Worm (Caenorhabditis elegans) whole organism, late embryonic: ENCODE measurements around the gene Y38E10A.33.

Experiments used
- K02D7.2 ChIP-seq: sonication (generic microtip); optimal IDR thresholded peaks from 2 replicates; lab custom pipeline; 2017; ENCODE audit warnings: mild to moderate bottlenecking, missing genetic modification characterization, missing compliant biosample characterization
- Y22D7AL.16 ChIP-seq: sonication (generic microtip); optimal IDR thresholded peaks from 2 replicates; lab custom pipeline; 2016; ENCODE audit warnings: missing genetic modification characterization, missing compliant biosample characterization
- ceh-14 ChIP-seq: sonication (generic microtip); optimal IDR thresholded peaks from 2 replicates; lab custom pipeline; 2016; ENCODE audit warnings: missing genotype, missing genetic modification characterization, missing compliant biosample characterization
- ceh-18 ChIP-seq: sonication (generic microtip); optimal IDR thresholded peaks from 2 replicates; lab custom pipeline; 2016; ENCODE audit warnings: missing genetic modification characterization, missing compliant biosample characterization
- ceh-2 ChIP-seq: sonication (generic microtip); optimal IDR thresholded peaks from 2 replicates; lab custom pipeline; 2016; ENCODE audit warnings: missing genotype, missing genetic modification characterization, missing compliant biosample characterization
- ceh-31 ChIP-seq: sonication (generic microtip); optimal IDR thresholded peaks from 2 replicates; lab custom pipeline; 2016; ENCODE audit warnings: missing genetic modification characterization, missing compliant biosample characterization
- ceh-6 ChIP-seq: fragments of 200-800 bp; sonication (Bioruptor generic); optimal IDR thresholded peaks from 2 replicates; lab custom pipeline; 2018; ENCODE audit warnings: mild to moderate bottlenecking, missing genetic modification characterization, missing compliant biosample characterization
- ceh-9 ChIP-seq: sonication (generic microtip); optimal IDR thresholded peaks from 2 replicates; lab custom pipeline; 2016; ENCODE audit warnings: mild to moderate bottlenecking, missing genetic modification characterization, inconsistent platforms, missing compliant biosample characterization
- dmd-4 ChIP-seq: sonication (generic microtip); optimal IDR thresholded peaks from 2 replicates; lab custom pipeline; 2016; ENCODE audit warnings: borderline replicate concordance, missing genetic modification characterization, missing compliant biosample characterization
- dve-1 ChIP-seq: sonication (generic microtip); optimal IDR thresholded peaks from 2 replicates; lab custom pipeline; 2017; ENCODE audit warnings: antibody characterized with exemption, mild to moderate bottlenecking, missing genetic modification characterization, missing compliant biosample characterization
- fkh-6 ChIP-seq: sonication (generic microtip); optimal IDR thresholded peaks from 2 replicates; lab custom pipeline; 2016; ENCODE audit warnings: missing genetic modification characterization, missing compliant biosample characterization
- hlh-15 ChIP-seq: sonication (generic microtip); optimal IDR thresholded peaks from 2 replicates; lab custom pipeline; 2016; ENCODE audit warnings: missing genetic modification characterization, missing compliant biosample characterization
- hlh-8 ChIP-seq: sonication (generic microtip); optimal IDR thresholded peaks from 2 replicates; lab custom pipeline; 2016; ENCODE audit warnings: missing genotype, missing genetic modification characterization, missing compliant biosample characterization
- madf-2 ChIP-seq: sonication (generic microtip); optimal IDR thresholded peaks from 2 replicates; lab custom pipeline; 2017; ENCODE audit warnings: missing genetic modification characterization, missing compliant biosample characterization
- mec-3 ChIP-seq: sonication (generic microtip); optimal IDR thresholded peaks from 2 replicates; lab custom pipeline; 2016; ENCODE audit warnings: borderline replicate concordance, missing genetic modification characterization, missing compliant biosample characterization
- nfya-1 ChIP-seq: sonication (generic microtip); optimal IDR thresholded peaks from 2 replicates; lab custom pipeline; 2017; ENCODE audit warnings: missing genetic modification characterization, mild to moderate bottlenecking, missing compliant biosample characterization, antibody characterized with exemption, moderate library complexity
- npax-4 ChIP-seq: sonication (generic microtip); optimal IDR thresholded peaks from 2 replicates; lab custom pipeline; 2016; ENCODE audit warnings: missing genetic modification characterization, missing compliant biosample characterization
- pag-3 ChIP-seq: sonication (generic microtip); optimal IDR thresholded peaks from 2 replicates; lab custom pipeline; 2016; ENCODE audit warnings: missing compliant biosample characterization, missing genetic modification characterization, borderline replicate concordance
- pat-9 ChIP-seq: fragments of 200-800 bp; sonication (Bioruptor generic); optimal IDR thresholded peaks from 2 replicates; lab custom pipeline; 2018; ENCODE audit warnings: mild to moderate bottlenecking, missing genetic modification characterization, moderate library complexity, missing compliant biosample characterization
- pax-1 ChIP-seq: fragments of 150-350 bp; optimal IDR thresholded peaks from 2 replicates; lab custom pipeline; 2014; ENCODE audit warnings: missing biosample characterization, missing genetic modification characterization
- rnt-1 ChIP-seq: sonication (generic microtip); optimal IDR thresholded peaks from 2 replicates; lab custom pipeline; 2016; ENCODE audit warnings: missing genetic modification characterization, missing compliant biosample characterization
- sdc-2 ChIP-seq: sonication (generic microtip); optimal IDR thresholded peaks from 2 replicates; lab custom pipeline; 2016; ENCODE audit warnings: missing genotype, missing genetic modification characterization, missing compliant biosample characterization
- sox-4 ChIP-seq: sonication (generic microtip); optimal IDR thresholded peaks from 2 replicates; lab custom pipeline; 2017; ENCODE audit warnings: mild to moderate bottlenecking, missing genetic modification characterization, inconsistent platforms, missing compliant biosample characterization
- tbx-2 ChIP-seq: sonication (generic microtip); optimal IDR thresholded peaks from 2 replicates; lab custom pipeline; 2016; ENCODE audit warnings: missing genetic modification characterization, missing compliant biosample characterization
- unc-3 ChIP-seq, 2 experiments: fragments of 200-800 bp in 1 of 2; sonication (Bioruptor generic) in 1 of 2; sonication (generic microtip) in 1 of 2; conservative IDR thresholded peaks in 1 of 2; optimal IDR thresholded peaks in 1 of 2; 2 replicates each; pipeline versions ENCODE4 v1.3.6 to Lab custom; 2016 to 2022; ENCODE audit warnings: missing compliant biosample characterization in 2 of 2, missing genetic modification characterization in 2 of 2, missing genetic modification reagents in 1 of 2
- unc-42 ChIP-seq: sonication (generic microtip); optimal IDR thresholded peaks from 2 replicates; lab custom pipeline; 2016; ENCODE audit warnings: missing genotype, missing genetic modification characterization, missing compliant biosample characterization
- unc-86 ChIP-seq: sonication (generic microtip); optimal IDR thresholded peaks from 2 replicates; lab custom pipeline; 2016; ENCODE audit warnings: missing genetic modification characterization, missing compliant biosample characterization

Y38E10A.33 gene

DNA sequence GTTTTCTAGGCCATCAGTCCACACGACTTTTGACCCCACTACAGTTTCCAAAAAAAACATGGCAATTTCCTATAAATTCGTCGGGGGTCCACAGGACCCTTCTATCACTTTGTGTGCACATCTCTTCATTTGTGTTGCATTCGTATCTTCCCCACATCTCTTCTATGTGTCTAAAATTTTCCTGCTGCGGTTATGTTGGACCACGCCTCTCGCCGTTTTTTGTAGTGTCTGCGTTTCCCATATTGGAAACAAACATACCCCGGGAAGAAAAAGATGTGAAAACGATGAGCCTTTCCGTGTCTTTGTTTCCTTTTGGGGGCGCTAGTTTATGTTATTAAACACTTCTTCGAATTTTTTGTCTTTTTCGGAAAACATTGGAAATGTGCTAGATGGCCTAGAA lies 17.5 kb downstream of the Y38E10A.33 start:
- TF ChIP-seq pag-3 (tag; lab: Kevin White, UChicago) (no peak), ceh-31 (tag; lab: Kevin White, UChicago) (peak; percentile 30)

- TF ChIP-seq dmd-4 (tag; lab: Kevin White, UChicago) (no peak), rnt-1 (tag; lab: Kevin White, UChicago) (peak; percentile 24), nfya-1 (tag; lab: Kevin White, UChicago) (no peak), pax-1 (tag; lab: Kevin White, UChicago) (no peak), fkh-6 (no peak), ceh-9 (no peak), pat-9 (tag; lab: Kevin White, UChicago) (no peak), ceh-18 (tag; lab: Kevin White, UChicago) (peak; percentile 73), hlh-8 (peak; percentile 80), ceh-6 (GFP tag; lab: Kevin White, UChicago) (no peak), dve-1 (tag; lab: Kevin White, UChicago) (peak; percentile 81), ceh-31 (tag; lab: Kevin White, UChicago) (peak; percentile 36), sox-4 (tag; lab: Kevin White, UChicago) (no peak), unc-42 (peak; percentile 47)
Observed at ce11 chrII:12659676-12660371, 19.6 kb downstream of the Y38E10A.33 start.

ce11 chrII:12658409-12658808 lies 21.0 kb downstream of the Y38E10A.33 start:
- TF ChIP-seq hlh-8: no peak
- TF ChIP-seq mec-3 (tag; lab: Kevin White, UChicago): no peak
- TF ChIP-seq ceh-9: no peak
- TF ChIP-seq rnt-1 (tag; lab: Kevin White, UChicago): no peak
- no peak for TF ChIP-seq npax-4 (tag; lab: Kevin White, UChicago)
- no peak for TF ChIP-seq Y22D7AL.16
- no peak for TF ChIP-seq sox-4 (tag; lab: Kevin White, UChicago)

DNA sequence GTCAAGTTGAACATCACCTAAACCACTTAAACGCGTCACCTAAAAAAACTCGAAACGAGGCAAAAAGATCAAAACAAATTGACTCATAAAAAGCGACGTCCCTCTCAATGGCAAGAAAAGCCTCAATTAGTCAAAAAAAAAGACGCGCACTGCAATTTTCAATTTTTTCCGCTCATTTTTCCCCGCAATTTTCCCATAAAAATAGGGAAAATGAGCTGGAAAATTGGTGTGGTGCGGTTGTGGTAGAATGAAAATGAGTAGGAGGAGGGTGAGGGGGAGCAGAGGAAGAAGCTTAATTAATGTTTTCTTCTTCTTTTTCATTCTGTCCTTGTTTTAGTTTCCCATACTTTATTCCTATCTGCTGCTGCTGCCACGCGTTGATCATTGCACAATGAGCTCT lies 21.8 kb downstream of the Y38E10A.33 start:
- peak; percentile 63 for TF ChIP-seq ceh-14 (tag; lab: Kevin White, UChicago)
- no peak for TF ChIP-seq ceh-9

ce11 chrII:12655816-12656215 lies 23.6 kb downstream of the Y38E10A.33 start:
- TF ChIP-seq rnt-1 (tag; lab: Kevin White, UChicago) (no peak), ceh-14 (tag; lab: Kevin White, UChicago) (no peak), unc-86 (tag; lab: Kevin White, UChicago) (no peak), ceh-2 (tag; lab: Kevin White, UChicago) (no peak), ceh-9 (no peak), tbx-2 (tag; lab: Kevin White, UChicago) (no peak), unc-3 (GFP tag; conservative IDR thresholded peaks at IDR 0.05; lab: Robert Waterston, UW) (no peak), unc-3 (tag; optimal IDR thresholded peaks at IDR 0.05; lab: Kevin White, UChicago) (no peak), hlh-15 (no peak), dmd-4 (tag; lab: Kevin White, UChicago) (no peak)

- no peak for TF ChIP-seq rnt-1 (tag; lab: Kevin White, UChicago)
- TF ChIP-seq ceh-14 (tag; lab: Kevin White, UChicago): no peak
- TF ChIP-seq sdc-2 (tag; lab: Kevin White, UChicago): no peak
- TF ChIP-seq ceh-9: no peak
- no peak for TF ChIP-seq nfya-1 (tag; lab: Kevin White, UChicago)
- TF ChIP-seq madf-2 (tag; lab: Kevin White, UChicago): no peak
- no peak for TF ChIP-seq K02D7.2 (tag; lab: Kevin White, UChicago)
- TF ChIP-seq mec-3 (tag; lab: Kevin White, UChicago): no peak
- no peak for TF ChIP-seq pag-3 (tag; lab: Kevin White, UChicago)
- no peak for TF ChIP-seq unc-3 (GFP tag; conservative IDR thresholded peaks at IDR 0.05; lab: Robert Waterston, UW)
- TF ChIP-seq unc-3 (tag; optimal IDR thresholded peaks at IDR 0.05; lab: Kevin White, UChicago): no peak
- TF ChIP-seq, all 69 proteins: peak for 0
Observed at ce11 chrII:12654447-12654846, 25.0 kb downstream of the Y38E10A.33 start, which contains the start of gene rgs-4. TSS of gene rgs-4 (plus strand) at chrII:12654747.
